Fruit fly (Drosophila melanogaster): Measurements from ENCODE around the gene Pkd2.

Gene Pkd2

dm6 chr2L:12433712-12434534 is 35.8 kb downstream of the Pkd2 start, which contains the start of gene eRF3 (continued):
- TF ChIP-seq Dp (GFP tag; optimal IDR thresholded peaks at IDR 0.05): no peak
- no peak for TF ChIP-seq NC2α (GFP tag; optimal IDR thresholded peaks at IDR 0.05)
- no peak for TF ChIP-seq CkIIα-i1 (GFP tag; IDR thresholded peaks at IDR 0.05)
- peak; percentile 87 for TF ChIP-seq CG9727 (GFP tag; optimal IDR thresholded peaks at IDR 0.05)
- TF ChIP-seq Drgx (GFP tag; IDR thresholded peaks at IDR 0.05): peak; percentile 27; the same call in 1 of the 2 replicates
- TF ChIP-seq al (GFP tag; IDR thresholded peaks at IDR 0.05): peak; percentile 77
- no peak for TF ChIP-seq CG7271 (tag; optimal IDR thresholded peaks at IDR 0.05)
- peak; percentile 64 for TF ChIP-seq lab (GFP tag; optimal IDR thresholded peaks at IDR 0.05)
- 0 out of 3 replicates have a peak, but pooled peaks have one; percentile 42 for TF ChIP-seq HLH4C (GFP tag; IDR thresholded peaks at IDR 0.05; ENCODE audit: partially characterized antibody)
- TF ChIP-seq CG8281 (tag; optimal IDR thresholded peaks at IDR 0.05): peak; percentile 45
- TF ChIP-seq trh (GFP tag; optimal IDR thresholded peaks at IDR 0.05): peak; percentile 33
- peak; percentile 78 for TF ChIP-seq PHDP (tag; optimal IDR thresholded peaks at IDR 0.05)
- no peak for TF ChIP-seq crc (GFP tag; optimal IDR thresholded peaks at IDR 0.05)
- TF ChIP-seq CG12769 (tag; optimal IDR thresholded peaks at IDR 0.05): no peak
- TF ChIP-seq CG8089 (GFP tag; optimal IDR thresholded peaks at IDR 0.05): no peak
- peak; percentile 85 for TF ChIP-seq tgo (GFP tag; IDR thresholded peaks at IDR 0.05)
- no peak for TF ChIP-seq h (optimal IDR thresholded peaks at IDR 0.05)
- TF ChIP-seq amos (GFP tag; IDR thresholded peaks at IDR 0.05; ENCODE audit: partially characterized antibody): peak; percentile 48
- TF ChIP-seq D (optimal IDR thresholded peaks at IDR 0.05): peak; percentile 79
- TF ChIP-seq D (GFP tag; optimal IDR thresholded peaks at IDR 0.05): peak; percentile 55
- peak; percentile 60 for TF ChIP-seq CG1603 (tag; optimal IDR thresholded peaks at IDR 0.05)
- peak; percentile 26 for TF ChIP-seq Sin3A (optimal IDR thresholded peaks at IDR 0.05)
- peak; percentile 33 for TF ChIP-seq ATbp (GFP tag; optimal IDR thresholded peaks at IDR 0.05)
- TF ChIP-seq CG10366 (GFP tag; IDR thresholded peaks at IDR 0.05): peak; percentile 59
- peak; percentile 57 for TF ChIP-seq cwo (GFP tag; optimal IDR thresholded peaks at IDR 0.05)
- peak; percentile 72 for TF ChIP-seq CG12659 (GFP tag; optimal IDR thresholded peaks at IDR 0.05)
- peak; percentile 66 for TF ChIP-seq CG11696 (GFP tag; IDR thresholded peaks at IDR 0.05)
- peak; percentile 89 for TF ChIP-seq CG7839 (tag; optimal IDR thresholded peaks at IDR 0.05)
- TF ChIP-seq gfzf (GFP tag; optimal IDR thresholded peaks at IDR 0.05): no peak
- TF ChIP-seq sc (optimal IDR thresholded peaks at IDR 0.05): no peak
- TF ChIP-seq sc (GFP tag; optimal IDR thresholded peaks at IDR 0.05): peak; percentile 65
- peak; percentile 27 for TF ChIP-seq Elba2 (GFP tag; optimal IDR thresholded peaks at IDR 0.05)
- no peak for TF ChIP-seq Trl (optimal IDR thresholded peaks at IDR 0.05)
- no peak for TF ChIP-seq Trl (GFP tag; optimal IDR thresholded peaks at IDR 0.05)
- TF ChIP-seq en (GFP tag; optimal IDR thresholded peaks at IDR 0.05): no peak
- TF ChIP-seq Six4 (GFP tag; optimal IDR thresholded peaks at IDR 0.05): peak; percentile 72
- peak; percentile 76 for TF ChIP-seq CG1602 (GFP tag; optimal IDR thresholded peaks at IDR 0.05)
- TF ChIP-seq Dbx (GFP tag; IDR thresholded peaks at IDR 0.05): peak; percentile 74; the same call in 2 of the 3 replicates
- TF ChIP-seq insv (GFP tag; optimal IDR thresholded peaks at IDR 0.05): peak in 1 of 2 experiments; percentile 16
- no peak for TF ChIP-seq org-1 (GFP tag; optimal IDR thresholded peaks at IDR 0.05)
- TF ChIP-seq Xbp1 (GFP tag; optimal IDR thresholded peaks at IDR 0.05): peak; percentile 78
- TF ChIP-seq zfh2 (GFP tag; optimal IDR thresholded peaks at IDR 0.05): peak; percentile 30
- no peak for TF ChIP-seq kni (GFP tag; optimal IDR thresholded peaks at IDR 0.05)
- peak; percentile 74 for TF ChIP-seq Oli (tag; optimal IDR thresholded peaks at IDR 0.05)
- TF ChIP-seq Meics (GFP tag; optimal IDR thresholded peaks at IDR 0.05): peak; percentile 81
- no peak for TF ChIP-seq CG1792 (GFP tag; optimal IDR thresholded peaks at IDR 0.05)
- TF ChIP-seq cas (GFP tag; IDR thresholded peaks at IDR 0.05): no peak
- peak; percentile 78 for TF ChIP-seq CG3847 (GFP tag; IDR thresholded peaks at IDR 0.05)
- no peak for TF ChIP-seq CG42726 (GFP tag; IDR thresholded peaks at IDR 0.05; ENCODE audit: partially characterized antibody)
- TF ChIP-seq CG11456 (GFP tag; IDR thresholded peaks at IDR 0.05): peak; percentile 78

Measured in whole organism, embryonic.